Worm (Caenorhabditis elegans) whole organism, L4 larva: ENCODE data around the gene ttr-20.

Source experiments
- ZK546.5 ChIP-seq, 2 experiments: sonication (generic microtip); optimal IDR thresholded peaks; 2 replicates each; lab custom pipeline; 2017; ENCODE audit warnings: missing biosample characterization in 2 of 2, missing genetic modification characterization in 2 of 2
- arid-1 ChIP-seq: fragments of 200-800 bp; sonication (Bioruptor generic); conservative IDR thresholded peaks from 2 replicates; pipeline ENCODE4 v1.3.6; 2022; ENCODE audit warnings: missing genetic modification reagents, missing genetic modification characterization, missing compliant biosample characterization
- ces-1 ChIP-seq: fragments of 150-350 bp; sonication (generic microtip); optimal IDR thresholded peaks from 4 replicates; lab custom pipeline; 2014; ENCODE audit warnings: missing biosample characterization, missing genetic modification reagents, missing genetic modification characterization
- fkh-10 ChIP-seq: fragments of 150-350 bp; optimal IDR thresholded peaks from 2 replicates; lab custom pipeline; 2014; ENCODE audit warnings: missing biosample characterization, missing genetic modification reagents, missing genetic modification characterization
- lin-13 ChIP-seq: fragments of 150-350 bp; optimal IDR thresholded peaks from 2 replicates; lab custom pipeline; 2014; ENCODE audit warnings: missing biosample characterization, missing genetic modification reagents, missing genetic modification characterization
- mxl-2 ChIP-seq: fragments of 200-800 bp; sonication (Bioruptor generic); conservative IDR thresholded peaks from 2 replicates; pipeline ENCODE4 v1.3.6; 2022; ENCODE audit warnings: missing genetic modification reagents, missing genetic modification characterization, missing compliant biosample characterization
- nhr-10 ChIP-seq: fragments of 150-350 bp; optimal IDR thresholded peaks from 2 replicates; lab custom pipeline; 2014; ENCODE audit warnings: missing biosample characterization, missing genetic modification characterization
- nhr-28 ChIP-seq: fragments of 150-350 bp; optimal IDR thresholded peaks from 2 replicates; lab custom pipeline; 2014; ENCODE audit warnings: missing biosample characterization, missing genetic modification characterization
- nhr-77 ChIP-seq: fragments of 150-350 bp; optimal IDR thresholded peaks from 2 replicates; lab custom pipeline; 2014; ENCODE audit warnings: missing biosample characterization, missing genetic modification characterization
- rbr-2 ChIP-seq: sonication (generic microtip); optimal IDR thresholded peaks from 2 replicates; lab custom pipeline; 2016; ENCODE audit warnings: missing genotype, missing genetic modification characterization, missing compliant biosample characterization
- unc-62 ChIP-seq, 3 experiments: fragments of 150-350 bp in 1 of 3; sonication (generic microtip); optimal IDR thresholded peaks in 2 of 3; peaks in 1 of 3; 1 replicate in 1 of 3; 2 replicates in 2 of 3; lab custom pipeline; 2014 to 2017; ENCODE audit warnings: missing biosample characterization in 3 of 3, missing genetic modification characterization in 3 of 3, missing genetic modification reagents in 3 of 3, missing genotype in 1 of 3

DNA sequence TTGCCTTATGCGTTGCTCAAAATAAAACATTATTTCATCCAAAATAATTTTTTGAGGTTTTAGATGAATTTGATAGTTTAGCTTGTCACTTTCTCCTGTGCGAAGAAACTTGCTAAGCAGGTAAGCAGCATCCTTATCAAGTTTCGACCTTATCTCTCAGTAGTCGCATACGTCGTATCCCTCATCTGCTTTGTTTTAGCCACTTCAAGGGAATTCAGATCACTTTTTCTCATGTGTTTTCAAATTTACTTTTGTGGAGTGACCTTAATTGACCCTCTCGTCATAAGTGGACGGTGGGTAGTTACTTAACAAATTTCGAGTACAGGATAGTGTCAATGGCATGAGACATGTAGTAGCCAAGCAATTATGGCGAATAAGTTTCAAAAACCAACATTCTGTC, 9.9 kb upstream of the ttr-20 start:
- TF ChIP-seq ces-1 (GFP tag; lab: Kevin White, UChicago), result no peak
- TF ChIP-seq nhr-77 (tag; lab: Kevin White, UChicago), result no peak
- TF ChIP-seq nhr-28 (tag; lab: Kevin White, UChicago), result peak; percentile 24
- TF ChIP-seq unc-62 (GFP tag; optimal IDR thresholded peaks at IDR 0.05 in 1 of 2; lab: Kevin White, UChicago), result peak in 1 of 2 experiments; percentile 40
- no peak for TF ChIP-seq unc-62 (tag; optimal IDR thresholded peaks at IDR 0.05; lab: Kevin White, UChicago)
- TF ChIP-seq ZK546.5 (tag; optimal IDR thresholded peaks at IDR 0.05; lab: Kevin White, UChicago), result no peak
- TF ChIP-seq lin-13 (GFP tag; lab: Kevin White, UChicago), result no peak
- no peak for TF ChIP-seq mxl-2 (GFP tag; lab: Robert Waterston, UW)
- no peak for TF ChIP-seq arid-1
- TF ChIP-seq rbr-2 (tag; lab: Kevin White, UChicago), result no peak
- TF ChIP-seq nhr-10 (tag; lab: Kevin White, UChicago), result peak; percentile 53
- TF ChIP-seq fkh-10, result no peak
